Worm (Caenorhabditis elegans): ENCODE data around the gene F45D11.5.
A peak's percentile ranks its signal among the peaks of the same experiment; 100 is the strongest.

DNA sequence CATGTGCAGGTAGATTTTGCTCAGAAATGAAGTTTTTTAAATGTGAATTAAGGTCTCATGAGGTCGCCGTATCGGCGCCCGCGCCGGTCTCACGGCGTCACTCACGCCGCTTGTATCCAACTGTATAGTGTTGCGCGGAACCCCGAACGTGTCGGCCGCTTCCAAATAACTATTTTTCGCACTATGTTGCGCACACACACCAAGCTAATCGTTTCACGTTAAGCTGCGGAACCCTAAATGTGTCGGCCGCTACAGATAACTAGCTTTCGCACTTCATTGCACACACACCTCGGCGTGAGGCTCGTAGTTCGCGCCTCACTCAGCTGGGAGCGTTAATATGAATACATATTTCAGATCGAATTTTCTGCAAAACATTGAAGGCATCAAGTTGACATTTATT lies 45.4 kb downstream of the F45D11.5 start:
- TF ChIP-seq F49E8.2 (tag; optimal IDR thresholded peaks at IDR 0.05; ENCODE audit: borderline replicate concordance) (no peak), unc-62 (GFP tag; optimal IDR thresholded peaks at IDR 0.05 in 1 of 2) (peak in 1 of 2 experiments; percentile 85), unc-62 (tag; optimal IDR thresholded peaks at IDR 0.05) (no peak), mdl-1 (tag; optimal IDR thresholded peaks at IDR 0.05) (no peak), snpc-4 (tag; optimal IDR thresholded peaks at IDR 0.05) (no peak), ctbp-1 (GFP tag; IDR thresholded peaks at IDR 0.05) (no peak)

All from whole organism, L4 larva.